Worm (Caenorhabditis elegans): ENCODE measurements around the gene F53C3.1.

- no peak for TF ChIP-seq klf-2 (GFP tag; conservative IDR thresholded peaks at IDR 0.05)
- no peak for TF ChIP-seq med-1 (GFP tag; optimal IDR thresholded peaks at IDR 0.05; ENCODE audit: insufficient read depth)
- no peak for TF ChIP-seq ztf-23 (GFP tag; IDR thresholded peaks at IDR 0.05)
- TF ChIP-seq T22C8.4 (GFP tag; IDR thresholded peaks at IDR 0.05) = peak; percentile 33; the same call in 1 of the 2 replicates
- no peak for TF ChIP-seq ref-1 (GFP tag; conservative IDR thresholded peaks at IDR 0.05)
These were observed 1.9 kb downstream of the F53C3.1 start for ce11 chrII:3913673-3914072.
